Fruit fly (Drosophila melanogaster): ENCODE measurements around the gene CG3191.

CG3191 gene

DNA sequence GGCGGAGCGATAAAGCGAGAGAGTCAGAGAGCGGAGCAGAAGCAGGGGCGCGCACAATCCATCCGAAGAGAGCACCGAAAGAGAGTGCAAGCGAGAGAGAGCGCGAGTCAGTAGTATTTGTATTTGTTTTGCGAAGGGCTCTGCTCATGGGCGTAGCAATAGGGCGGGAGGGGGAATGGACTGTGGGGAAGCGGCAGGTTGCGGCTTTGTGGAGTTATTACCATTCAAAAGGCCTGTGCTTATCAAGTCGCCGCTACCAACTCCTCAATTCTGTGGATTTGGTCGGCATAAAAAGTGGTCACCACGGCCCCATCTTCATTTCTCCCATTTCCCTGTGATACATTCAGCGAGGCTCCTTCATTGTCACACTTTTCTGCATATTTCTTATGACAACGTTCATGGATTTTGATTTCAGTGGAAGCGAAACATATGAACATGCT lies 49.3 kb upstream of the CG3191 start (continued):
- TF ChIP-seq CG17359 (tag; optimal IDR thresholded peaks at IDR 0.05) (peak; percentile 15), CG1529 (GFP tag; optimal IDR thresholded peaks at IDR 0.05) (no peak), CG3281 (GFP tag; optimal IDR thresholded peaks at IDR 0.05) (peak; percentile 69), sug (tag; optimal IDR thresholded peaks at IDR 0.05) (peak; percentile 42), CG8924 (tag; optimal IDR thresholded peaks at IDR 0.05) (peak; percentile 44), Ets97D (GFP tag; optimal IDR thresholded peaks at IDR 0.05) (no peak), nmo (GFP tag; optimal IDR thresholded peaks at IDR 0.05) (peak; percentile 17), Chrac-16 (GFP tag; optimal IDR thresholded peaks at IDR 0.05) (peak; percentile 15), Abd-B (GFP tag; optimal IDR thresholded peaks at IDR 0.05) (peak; percentile 8), CG11504 (tag; optimal IDR thresholded peaks at IDR 0.05) (peak; percentile 44), vvl (GFP tag; IDR thresholded peaks at IDR 0.05) (peak; percentile 42), Fer1 (GFP tag; optimal IDR thresholded peaks at IDR 0.05) (peak; percentile 71), CG4730 (GFP tag; IDR thresholded peaks at IDR 0.05) (peak; percentile 47), tx (GFP tag; optimal IDR thresholded peaks at IDR 0.05) (no peak), Fer3 (tag; optimal IDR thresholded peaks at IDR 0.05) (peak; percentile 53), hth (optimal IDR thresholded peaks at IDR 0.05) (no peak), lab (GFP tag; optimal IDR thresholded peaks at IDR 0.05) (peak; percentile 61), gsb (GFP tag; IDR thresholded peaks at IDR 0.05) (peak; percentile 40; the same call in 1 of the 2 replicates), CHES-1-like (GFP tag; optimal IDR thresholded peaks at IDR 0.05) (no peak), CG4360 (GFP tag; IDR thresholded peaks at IDR 0.05) (peak; percentile 2; the same call in 1 of the 2 replicates), Atf6 (GFP tag; IDR thresholded peaks at IDR 0.05) (peak; percentile 46), mld (GFP tag; IDR thresholded peaks at IDR 0.05; ENCODE audit: partially characterized antibody) (no peak), phol (tag; optimal IDR thresholded peaks at IDR 0.05) (peak; percentile 6), CG6813 (GFP tag; optimal IDR thresholded peaks at IDR 0.05) (peak; percentile 1), E2f1 (GFP tag; IDR thresholded peaks at IDR 0.05) (peak; percentile 32; the same call in 1 of the 2 replicates), Oli (tag; optimal IDR thresholded peaks at IDR 0.05) (peak; percentile 41), CG32772 (GFP tag; IDR thresholded peaks at IDR 0.05) (no peak), jumu (GFP tag; optimal IDR thresholded peaks at IDR 0.05) (no peak), CG15269 (tag; optimal IDR thresholded peaks at IDR 0.05) (peak; percentile 51), lmd (GFP tag; IDR thresholded peaks at IDR 0.05) (peak; percentile 64; the same call in 1 of the 2 replicates), zen2 (GFP tag; IDR thresholded peaks at IDR 0.05; ENCODE audit: partially characterized antibody) (no peak), HHEX (GFP tag; optimal IDR thresholded peaks at IDR 0.05) (peak; percentile 66), dpn (GFP tag; optimal IDR thresholded peaks at IDR 0.05) (peak in 1 of 2 experiments; percentile 18), dm (GFP tag; optimal IDR thresholded peaks at IDR 0.05) (no peak), Sox100B (GFP tag; optimal IDR thresholded peaks at IDR 0.05) (peak; percentile 17), sob (GFP tag; IDR thresholded peaks at IDR 0.05) (no peak), hkb (optimal IDR thresholded peaks at IDR 0.05) (no peak), hkb (GFP tag; IDR thresholded peaks at IDR 0.05) (peak; percentile 6; the same call in 1 of the 2 replicates)

DNA sequence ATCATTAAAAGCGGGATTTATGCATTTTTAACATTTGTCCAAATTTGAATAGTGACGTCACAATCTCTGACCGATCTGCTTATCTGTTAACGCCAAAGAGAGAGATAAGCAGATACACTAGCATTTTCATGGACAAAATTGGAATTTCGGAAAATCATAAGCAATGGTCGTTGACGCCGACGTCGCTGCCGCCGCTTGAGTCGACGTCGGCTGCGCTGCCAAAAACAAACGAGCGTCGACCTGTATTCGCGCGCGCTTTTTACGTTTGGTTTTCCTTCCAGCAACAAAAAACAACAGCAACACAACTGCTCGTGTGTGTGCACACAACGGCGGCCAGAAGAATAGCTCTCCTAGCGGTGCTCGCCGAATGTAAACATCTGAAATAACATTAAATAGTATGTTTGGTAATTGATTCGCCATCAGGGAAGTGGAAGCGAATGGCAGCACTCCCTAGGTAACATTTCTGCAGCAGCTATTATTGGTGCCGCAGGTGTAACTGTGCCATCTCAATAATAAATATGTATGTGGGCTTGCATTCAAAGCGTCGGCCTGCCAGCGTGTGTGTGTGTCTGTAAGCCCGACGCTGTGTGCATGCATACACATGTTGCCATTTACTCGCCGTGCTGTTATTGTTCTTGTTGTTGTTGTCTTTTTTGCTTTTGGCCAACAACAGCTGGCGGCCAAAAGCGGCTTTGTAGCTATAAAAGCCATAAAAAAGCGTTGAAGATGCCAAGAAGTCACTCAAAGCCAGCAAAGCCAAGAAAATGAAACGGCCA lies 48.7 kb upstream of the CG3191 start:
- TF ChIP-seq CG15011 (GFP tag; optimal IDR thresholded peaks at IDR 0.05) (peak; percentile 86), CG17328 (GFP tag; IDR thresholded peaks at IDR 0.05) (peak; percentile 98), H2.0 (GFP tag; IDR thresholded peaks at IDR 0.05) (peak; percentile 98), ac (GFP tag; optimal IDR thresholded peaks at IDR 0.05) (peak; percentile 63), sd (tag; optimal IDR thresholded peaks at IDR 0.05) (peak; percentile 85), CG34376 (GFP tag; optimal IDR thresholded peaks at IDR 0.05) (peak; percentile 27), slbo (GFP tag; IDR thresholded peaks at IDR 0.05) (peak; percentile 97), CG17829 (tag; optimal IDR thresholded peaks at IDR 0.05) (peak; percentile 92), CG4360 (GFP tag; IDR thresholded peaks at IDR 0.05) (peak; percentile 81), ham (GFP tag; IDR thresholded peaks at IDR 0.05) (peak; percentile 82), p53 (GFP tag; optimal IDR thresholded peaks at IDR 0.05) (peak; percentile 79), Stat92E (GFP tag; optimal IDR thresholded peaks at IDR 0.05) (peak in 1 of 3 experiments; percentile 87), CG33213 (GFP tag; optimal IDR thresholded peaks at IDR 0.05) (peak; percentile 89), nau (GFP tag; optimal IDR thresholded peaks at IDR 0.05) (peak; percentile 94)

Measured in whole organism, embryonic.